Worm (Caenorhabditis elegans) whole organism, early embryonic: ENCODE measurements around the gene F26F4.9.

Experiments used
- B0310.2 ChIP-seq: sonication (generic microtip); optimal IDR thresholded peaks from 2 replicates; lab custom pipeline; 2016; ENCODE audit warnings: mild to moderate bottlenecking, missing genetic modification characterization, missing compliant biosample characterization
- F13C5.2 ChIP-seq: sonication (generic microtip); optimal IDR thresholded peaks from 2 replicates; lab custom pipeline; 2017; ENCODE audit warnings: mild to moderate bottlenecking, missing genetic modification characterization, inconsistent platforms, missing compliant biosample characterization
- aly-1 ChIP-seq: sonication (generic microtip); optimal IDR thresholded peaks from 2 replicates; lab custom pipeline; 2016; ENCODE audit warnings: missing genetic modification characterization, missing compliant biosample characterization
- ama-1 ChIP-seq: fragments of 150-350 bp; optimal IDR thresholded peaks from 2 replicates; lab custom pipeline; 2014
- ceh-13 ChIP-seq: fragments of 200-800 bp; sonication (Bioruptor generic); optimal IDR thresholded peaks from 2 replicates; lab custom pipeline; 2018; ENCODE audit warnings: mild to moderate bottlenecking, missing genetic modification characterization, missing compliant biosample characterization
- ceh-36 ChIP-seq: sonication (generic microtip); optimal IDR thresholded peaks from 2 replicates; lab custom pipeline; 2016; ENCODE audit warnings: missing genetic modification characterization, inconsistent platforms, missing compliant biosample characterization
- ets-7 ChIP-seq: sonication (generic microtip); optimal IDR thresholded peaks from 2 replicates; lab custom pipeline; 2016; ENCODE audit warnings: missing genotype, missing genetic modification characterization, missing compliant biosample characterization
- flt-1 ChIP-seq: fragments of 200-800 bp; sonication (Bioruptor generic); IDR thresholded peaks from 2 replicates; pipeline ENCODE4 v1.3.6; 2022; ENCODE audit warnings: missing genetic modification characterization, missing compliant biosample characterization
- hmbx-1 ChIP-seq: sonication (generic microtip); optimal IDR thresholded peaks from 2 replicates; lab custom pipeline; 2016; ENCODE audit warnings: mild to moderate bottlenecking, missing genetic modification characterization, missing compliant biosample characterization
- hmg-4 ChIP-seq: fragments of 200-800 bp; sonication (Bioruptor generic); optimal IDR thresholded peaks from 2 replicates; lab custom pipeline; 2018; ENCODE audit warnings: mild to moderate bottlenecking, missing genetic modification characterization, missing compliant biosample characterization
- hnd-1 ChIP-seq: sonication (generic microtip); optimal IDR thresholded peaks from 2 replicates; lab custom pipeline; 2016; ENCODE audit warnings: missing genetic modification characterization, missing compliant biosample characterization
- pes-1 ChIP-seq: fragments of 200-800 bp; sonication (Bioruptor generic); IDR thresholded peaks from 2 replicates; pipeline ENCODE4 v1.3.6; 2022; ENCODE audit warnings: missing genetic modification reagents, missing genetic modification characterization, missing compliant biosample characterization
- scrt-1 ChIP-seq: fragments of 200-800 bp; sonication (Bioruptor generic); IDR thresholded peaks from 2 replicates; pipeline ENCODE4 v1.3.6; 2022; ENCODE audit warnings: missing genetic modification characterization, missing compliant biosample characterization
- sea-1 ChIP-seq: fragments of 200-800 bp; sonication (Bioruptor generic); conservative IDR thresholded peaks from 2 replicates; pipeline ENCODE4 v1.3.6; 2022; ENCODE audit warnings: missing genetic modification characterization, missing compliant biosample characterization
- tbx-11 ChIP-seq: fragments of 200-800 bp; sonication (Bioruptor generic); IDR thresholded peaks from 2 replicates; pipeline ENCODE4 v1.3.6; 2022; ENCODE audit warnings: missing genetic modification characterization, missing compliant biosample characterization
- tbx-37 ChIP-seq: fragments of 200-800 bp; sonication (Bioruptor generic); conservative IDR thresholded peaks from 2 replicates; pipeline ENCODE4 v1.3.6; 2022; ENCODE audit warnings: missing genetic modification reagents, missing genetic modification characterization, missing compliant biosample characterization
- tra-4 ChIP-seq: sonication (generic microtip); optimal IDR thresholded peaks from 2 replicates; lab custom pipeline; 2017; ENCODE audit warnings: missing genetic modification characterization, missing compliant biosample characterization

F26F4.9 gene

DNA sequence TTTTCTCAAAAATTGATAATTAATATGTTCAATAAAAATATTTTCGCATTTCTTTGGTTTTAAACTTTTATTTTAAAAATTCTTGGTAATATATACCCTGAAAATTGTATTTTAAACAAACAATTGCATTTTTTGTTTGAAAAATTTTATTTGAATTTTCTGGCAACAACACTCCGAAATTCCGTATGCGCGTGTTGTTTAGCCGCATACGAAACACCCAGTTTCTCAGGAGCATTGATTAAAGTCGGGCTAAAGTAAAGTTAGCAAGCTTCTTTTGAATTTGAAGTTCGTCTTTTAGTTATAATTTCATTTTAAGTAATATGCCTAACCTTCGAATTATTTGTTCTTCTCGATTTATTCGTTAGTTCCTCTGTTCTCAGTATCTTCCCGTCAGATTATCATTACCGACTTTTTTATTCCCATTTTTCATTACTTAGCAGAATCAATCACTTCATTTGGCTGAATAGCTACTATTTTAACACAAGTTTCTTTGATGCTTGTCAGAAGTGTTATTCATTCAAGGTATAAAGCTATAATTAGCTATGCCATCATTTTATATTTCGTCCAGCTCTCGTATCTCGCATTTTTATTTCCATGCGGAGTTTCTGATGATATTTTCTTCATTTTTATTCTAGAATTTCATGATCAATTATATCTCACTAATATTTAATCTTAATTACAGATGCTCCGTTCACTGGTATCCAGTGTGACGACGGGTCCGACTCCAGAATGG lies 22.7 kb upstream of the F26F4.9 start, which contains the start of gene mrps-18C:
Gene mrps-18C, plus strand, starts transcription at position 683 of the 733 bp plus-strand sequence.
- no peak for TF ChIP-seq hmbx-1 (tag; lab: Kevin White, UChicago)

DNA sequence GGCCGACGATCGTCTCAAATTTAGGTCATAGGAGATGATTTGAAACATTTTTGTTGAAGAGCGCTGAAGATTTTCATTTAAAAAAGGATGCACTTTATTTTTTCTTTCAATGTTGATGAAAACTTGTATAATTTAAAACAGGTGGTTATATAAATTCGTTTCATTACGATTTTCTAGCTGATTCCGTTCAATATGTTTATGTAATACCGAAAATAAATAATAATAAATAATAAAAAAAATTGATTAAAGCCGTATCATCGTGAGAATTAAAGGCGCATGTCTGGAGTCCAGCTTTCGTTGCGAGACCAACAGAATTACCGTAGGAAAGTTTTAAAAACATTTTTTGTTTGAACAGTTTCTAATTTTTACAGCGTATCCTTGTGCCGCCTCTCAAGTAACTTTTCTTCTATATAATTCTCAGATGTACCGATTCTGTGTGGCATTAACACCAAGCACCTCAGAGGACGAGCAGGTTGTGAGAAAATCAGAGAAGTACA lies 19.9 kb upstream of the F26F4.9 start, which contains the start of the genes C26E6.12 and eri-9:
Gene C26E6.12, minus strand, starts transcription at position 51 of the 497 bp plus-strand sequence.
Gene eri-9, plus strand, starts transcription at position 248 of the 497 bp plus-strand sequence.
- TF ChIP-seq tbx-11 (GFP tag; lab: Robert Waterston, UW) (no peak), hnd-1 (no peak), aly-1 (no peak), ama-1 (no peak), hmbx-1 (tag; lab: Kevin White, UChicago) (no peak), hmg-4 (GFP tag; lab: Kevin White, UChicago) (no peak), flt-1 (GFP tag; lab: Robert Waterston, UW) (no peak), B0310.2 (no peak)

DNA sequence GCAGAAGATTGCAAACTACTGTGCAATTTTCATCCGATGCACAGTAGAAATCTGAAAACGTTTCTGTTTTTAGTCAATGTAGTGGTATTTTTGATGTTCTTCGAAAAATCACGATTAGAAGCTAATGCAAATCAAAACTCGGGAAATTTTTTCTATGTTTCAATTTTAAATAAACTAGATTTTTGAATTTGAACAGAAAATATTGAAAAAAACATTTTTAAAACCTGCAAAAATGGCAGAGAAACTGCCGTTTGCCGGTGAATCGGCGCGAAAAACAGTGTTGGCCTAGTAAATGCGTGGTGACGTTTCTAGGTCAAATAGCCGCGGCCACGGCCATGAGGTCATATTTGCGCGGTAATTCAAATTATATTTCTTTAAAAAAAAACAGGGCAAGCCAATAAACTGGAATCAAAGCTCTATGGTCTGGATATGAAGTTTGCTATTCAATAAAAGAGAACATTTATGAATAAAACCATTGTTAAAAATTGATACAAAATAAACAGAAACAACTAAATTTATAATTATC lies 17.9 kb upstream of the F26F4.9 start, which contains the start of gene set-2:
Gene set-2, minus strand, starts transcription at position 51 of the 526 bp plus-strand sequence.
- no peak for TF ChIP-seq ama-1
- TF ChIP-seq sea-1 (GFP tag; lab: Robert Waterston, UW) = no peak; the same call in 1 of the 2 replicates
- TF ChIP-seq ceh-13 (GFP tag; lab: Kevin White, UChicago) = no peak
- no peak for TF ChIP-seq ceh-36 (tag; lab: Kevin White, UChicago)
- TF ChIP-seq tra-4 (tag; lab: Kevin White, UChicago) = no peak
- no peak for TF ChIP-seq tbx-11 (GFP tag; lab: Robert Waterston, UW)
- TF ChIP-seq pes-1 (GFP tag; lab: Robert Waterston, UW) = peak; percentile 63; the same call in 1 of the 2 replicates
- 0 out of 2 replicates have a peak, but pooled peaks have one; percentile 10 for TF ChIP-seq flt-1 (GFP tag; lab: Robert Waterston, UW)
- no peak for TF ChIP-seq scrt-1 (GFP tag; lab: Robert Waterston, UW)
- peak; percentile 32 for TF ChIP-seq F13C5.2 (tag; lab: Kevin White, UChicago)
- TF ChIP-seq hmbx-1 (tag; lab: Kevin White, UChicago) = no peak
- TF ChIP-seq ets-7 (tag; lab: Kevin White, UChicago) = no peak
- no peak for TF ChIP-seq aly-1
- TF ChIP-seq hnd-1 = no peak
- no peak for TF ChIP-seq hmg-4 (GFP tag; lab: Kevin White, UChicago)
- peak; percentile 86 for TF ChIP-seq tbx-37 (GFP tag; lab: Robert Waterston, UW)
- TF ChIP-seq B0310.2 = no peak

DNA sequence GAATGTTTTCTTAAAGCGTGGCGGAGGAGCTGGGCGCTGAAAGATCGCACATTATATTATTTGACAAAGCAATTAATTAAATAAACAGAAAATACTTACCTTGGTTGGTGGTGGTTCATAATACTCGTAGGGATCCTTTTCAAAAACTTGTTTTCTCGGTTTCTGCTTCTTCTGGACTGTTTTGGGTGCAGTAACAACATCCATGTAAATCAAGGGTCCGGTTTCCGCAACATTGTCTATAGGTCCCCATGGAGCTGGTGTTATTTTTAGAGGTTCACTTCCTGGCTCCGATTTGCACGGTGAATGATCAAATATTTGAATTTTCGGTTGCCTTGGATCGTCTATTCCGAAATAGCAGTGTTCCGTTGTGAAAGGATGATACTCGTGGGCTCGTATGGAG lies 11.8 kb upstream of the F26F4.9 start:
- no peak for TF ChIP-seq hnd-1
- TF ChIP-seq ama-1 = no peak
- no peak for TF ChIP-seq tbx-11 (GFP tag; lab: Robert Waterston, UW)
- TF ChIP-seq B0310.2 = no peak
- no peak for TF ChIP-seq pes-1 (GFP tag; lab: Robert Waterston, UW)
- no peak for TF ChIP-seq hmbx-1 (tag; lab: Kevin White, UChicago)
- no peak for TF ChIP-seq ceh-13 (GFP tag; lab: Kevin White, UChicago)
- TF ChIP-seq ets-7 (tag; lab: Kevin White, UChicago) = no peak
- no peak for TF ChIP-seq ceh-36 (tag; lab: Kevin White, UChicago)
- no peak for TF ChIP-seq tbx-37 (GFP tag; lab: Robert Waterston, UW)
- TF ChIP-seq flt-1 (GFP tag; lab: Robert Waterston, UW) = no peak
- no peak for TF ChIP-seq tra-4 (tag; lab: Kevin White, UChicago)
- no peak for TF ChIP-seq F13C5.2 (tag; lab: Kevin White, UChicago)

DNA sequence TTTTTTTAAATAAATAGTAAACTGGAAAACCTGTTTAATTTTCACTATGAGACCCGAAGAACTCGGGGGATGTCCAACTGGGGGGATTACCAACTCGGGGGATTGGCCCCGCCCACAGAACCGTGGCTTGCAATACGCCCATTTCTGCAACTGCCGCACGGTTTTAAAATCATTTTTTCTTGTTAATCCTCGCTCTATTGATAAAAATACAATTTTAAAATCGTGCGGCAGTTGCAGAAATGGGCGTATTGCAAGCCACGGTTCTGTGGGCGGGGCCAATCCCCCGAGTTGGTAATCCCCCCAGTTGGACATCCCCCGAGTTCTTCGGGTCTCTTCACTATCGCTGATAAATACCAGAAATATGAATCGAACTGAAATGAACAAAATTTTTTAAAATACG lies 9.7 kb upstream of the F26F4.9 start, which contains the start of gene mmab-1:
Gene mmab-1, minus strand, starts transcription at position 95 of the 400 bp plus-strand sequence.
- TF ChIP-seq pes-1 (GFP tag; lab: Robert Waterston, UW) = peak; percentile 55; the same call in 1 of the 2 replicates

DNA sequence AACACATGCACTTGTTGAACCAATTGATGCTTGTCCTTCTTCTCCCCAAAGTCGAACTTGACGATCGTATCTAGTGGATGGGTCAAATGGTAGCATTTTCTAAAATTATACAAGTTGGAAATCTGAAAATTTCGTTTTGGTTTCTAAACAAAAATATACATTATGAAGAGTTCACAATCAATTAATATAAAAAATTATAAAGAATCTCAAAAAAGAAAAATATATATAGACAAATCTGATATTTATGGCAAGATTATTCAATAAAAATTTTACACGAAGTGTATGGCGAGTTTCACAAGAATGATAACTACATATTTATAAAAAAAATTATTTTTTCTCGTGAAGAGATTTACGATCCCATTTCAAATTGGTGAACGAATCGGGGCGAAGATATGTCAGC lies 7.9 kb upstream of the F26F4.9 start, which contains the start of gene ula-1:
Gene ula-1, minus strand, starts transcription at position 101 of the 400 bp plus-strand sequence.
- TF ChIP-seq hmg-4 (GFP tag; lab: Kevin White, UChicago) (no peak), tra-4 (tag; lab: Kevin White, UChicago) (no peak), pes-1 (GFP tag; lab: Robert Waterston, UW) (no peak), ets-7 (tag; lab: Kevin White, UChicago) (no peak), sea-1 (GFP tag; lab: Robert Waterston, UW) (no peak), B0310.2 (no peak), hnd-1 (no peak)

DNA sequence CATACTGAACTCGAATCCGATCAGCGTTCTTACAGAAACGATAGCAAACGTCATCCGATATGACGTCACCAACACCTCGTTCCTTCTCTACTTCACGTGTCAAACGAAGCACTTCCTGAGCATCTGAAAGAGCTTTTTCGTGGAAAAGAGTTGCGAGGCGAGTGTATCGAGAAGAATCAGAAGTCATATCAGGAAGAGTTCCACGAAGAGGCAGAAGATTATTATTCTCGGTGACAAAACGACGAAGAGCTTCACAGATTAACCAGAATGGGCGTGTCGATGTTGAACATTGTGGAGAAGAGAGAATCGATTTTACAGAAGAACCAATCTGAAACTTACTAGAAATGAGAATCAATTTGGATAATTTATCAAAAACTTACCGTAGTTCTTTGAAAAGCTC lies 6.6 kb upstream of the F26F4.9 start:
- TF ChIP-seq flt-1 (GFP tag; lab: Robert Waterston, UW) (no peak), B0310.2 (no peak), F13C5.2 (tag; lab: Kevin White, UChicago) (no peak), ets-7 (tag; lab: Kevin White, UChicago) (no peak), hnd-1 (no peak), sea-1 (GFP tag; lab: Robert Waterston, UW) (no peak), aly-1 (no peak), ama-1 (no peak), scrt-1 (GFP tag; lab: Robert Waterston, UW) (no peak), tbx-11 (GFP tag; lab: Robert Waterston, UW) (no peak), pes-1 (GFP tag; lab: Robert Waterston, UW) (no peak)
